Fruit fly (Drosophila melanogaster) whole organism, embryonic: Measurements from ENCODE around the gene spn-E.

Experiments
- Atf6 ChIP-seq: fragments of 200-800 bp; sonication (Bioruptor generic); IDR thresholded peaks from 2 replicates; pipeline ENCODE4 v1.3.6; 2022; ENCODE audit warnings: missing biosample characterization, missing genetic modification characterization
- CG10267 ChIP-seq: fragments of 200-800 bp; sonication (Bioruptor generic); optimal IDR thresholded peaks from 2 replicates; lab custom pipeline; 2018; ENCODE audit warnings: missing biosample characterization, mild to moderate bottlenecking, missing genetic modification characterization, moderate library complexity
- CG12391 ChIP-seq: fragments of 200-800 bp; sonication (Bioruptor generic); optimal IDR thresholded peaks from 3 replicates; lab custom pipeline; 2018; ENCODE audit warnings: missing biosample characterization, mild to moderate bottlenecking, missing genetic modification characterization, moderate library complexity
- CG12942 ChIP-seq: fragments of 200-800 bp; sonication (Bioruptor generic); optimal IDR thresholded peaks from 3 replicates; lab custom pipeline; 2016; ENCODE audit warnings: missing biosample characterization, missing genetic modification characterization
- CG15269 ChIP-seq: fragments of 200-800 bp; sonication (Bioruptor generic); optimal IDR thresholded peaks from 2 replicates; lab custom pipeline; 2018; ENCODE audit warnings: missing biosample characterization, mild to moderate bottlenecking, missing genetic modification characterization, moderate library complexity
- CG1529 ChIP-seq: fragments of 200-800 bp; sonication (Bioruptor generic); optimal IDR thresholded peaks from 3 replicates; lab custom pipeline; 2018; ENCODE audit warnings: missing biosample characterization, missing genetic modification characterization
- CG2889 ChIP-seq: fragments of 200-800 bp; sonication (Bioruptor generic); IDR thresholded peaks from 3 replicates; pipeline ENCODE4 v1.3.6; 2022; ENCODE audit warnings: missing biosample characterization, missing genetic modification characterization
- CG30431 ChIP-seq: fragments of 200-800 bp; sonication (Bioruptor generic); optimal IDR thresholded peaks from 2 replicates; lab custom pipeline; 2017; ENCODE audit warnings: missing biosample characterization, missing genetic modification characterization
- CG31388 ChIP-seq: fragments of 200-800 bp; sonication (Bioruptor generic); optimal IDR thresholded peaks from 2 replicates; lab custom pipeline; 2016; ENCODE audit warnings: missing biosample characterization, missing genetic modification characterization
- CG3163 ChIP-seq: fragments of 200-800 bp; sonication (Bioruptor generic); optimal IDR thresholded peaks from 3 replicates; lab custom pipeline; 2016; ENCODE audit warnings: missing biosample characterization, missing genetic modification characterization
- CG32532 ChIP-seq: fragments of 200-800 bp; sonication (Bioruptor generic); IDR thresholded peaks from 2 replicates; pipeline ENCODE4 v1.3.6; 2022; ENCODE audit warnings: missing biosample characterization, missing genetic modification characterization
- CG33557 ChIP-seq: fragments of 200-800 bp; sonication (Bioruptor generic); optimal IDR thresholded peaks from 2 replicates; lab custom pipeline; 2019; ENCODE audit warnings: missing biosample characterization, mild to moderate bottlenecking, missing genetic modification characterization, moderate library complexity
- CG4404 ChIP-seq: fragments of 200-800 bp; sonication (Bioruptor generic); IDR thresholded peaks from 2 replicates; pipeline ENCODE4 v1.3.6; 2022; ENCODE audit warnings: missing biosample characterization, missing genetic modification characterization
- CG6272 ChIP-seq: fragments of 200-800 bp; sonication (Bioruptor generic); IDR thresholded peaks from 2 replicates; pipeline ENCODE4 v1.3.6; 2022; ENCODE audit warnings: missing biosample characterization, missing genetic modification characterization
- CG6765 ChIP-seq: fragments of 200-800 bp; sonication (Bioruptor generic); optimal IDR thresholded peaks from 3 replicates; lab custom pipeline; 2017; ENCODE audit warnings: missing biosample characterization, mild to moderate bottlenecking, missing genetic modification characterization
- CG8924 ChIP-seq: fragments of 200-800 bp; optimal IDR thresholded peaks from 3 replicates; lab custom pipeline; 2019; ENCODE audit warnings: missing biosample characterization, mild to moderate bottlenecking, missing genetic modification characterization, moderate library complexity
- CG9727 ChIP-seq: fragments of 200-800 bp; sonication (Bioruptor generic); optimal IDR thresholded peaks from 3 replicates; lab custom pipeline; 2017; ENCODE audit warnings: missing biosample characterization, mild to moderate bottlenecking, missing genetic modification characterization
- Chrac-16 ChIP-seq: fragments of 200-800 bp; sonication (Bioruptor generic); optimal IDR thresholded peaks from 3 replicates; lab custom pipeline; 2016; ENCODE audit warnings: missing biosample characterization, missing genetic modification characterization
- Dref ChIP-seq: fragments of 200-800 bp; sonication (Bioruptor generic); IDR thresholded peaks from 2 replicates; pipeline ENCODE4 v1.3.6; 2022; ENCODE audit warnings: missing biosample characterization, missing genetic modification characterization
- Drgx ChIP-seq: fragments of 200-800 bp; sonication (Bioruptor generic); IDR thresholded peaks from 2 replicates; pipeline ENCODE4 v1.3.6; 2022; ENCODE audit warnings: missing biosample characterization, missing genetic modification characterization
- Fer1 ChIP-seq: fragments of 200-800 bp; sonication (Bioruptor generic); optimal IDR thresholded peaks from 2 replicates; lab custom pipeline; 2017; ENCODE audit warnings: missing biosample characterization, mild to moderate bottlenecking, missing genetic modification characterization
- Hr3 ChIP-seq: fragments of 200-800 bp; sonication (Bioruptor generic); optimal IDR thresholded peaks from 3 replicates; lab custom pipeline; 2016; ENCODE audit warnings: missing biosample characterization, missing genetic modification characterization
- MBD-R2 ChIP-seq: fragments of 200-800 bp; sonication (Bioruptor generic); IDR thresholded peaks from 2 replicates; pipeline ENCODE4 v1.3.6; 2022; ENCODE audit warnings: missing biosample characterization, missing genetic modification characterization
- Med ChIP-seq: fragments of 200-800 bp; sonication (Bioruptor generic); peaks from one replicate; lab custom pipeline; 2016; ENCODE audit warnings: missing biosample characterization, missing genetic modification characterization, mild to moderate bottlenecking, inconsistent platforms, moderate library complexity
- Meics ChIP-seq: fragments of 200-800 bp; sonication (Bioruptor generic); optimal IDR thresholded peaks from 2 replicates; lab custom pipeline; 2017; ENCODE audit warnings: missing biosample characterization, mild to moderate bottlenecking, missing genetic modification characterization
- Spps ChIP-seq: fragments of 200-800 bp; sonication (Bioruptor generic); optimal IDR thresholded peaks from 2 replicates; lab custom pipeline; 2018; ENCODE audit warnings: missing biosample characterization, mild to moderate bottlenecking, missing genetic modification characterization
- Stat92E ChIP-seq, 3 experiments: fragments of >200 bp in 2 of 3; fragments of 200-800 bp in 1 of 3; sonication (Bioruptor generic) in 1 of 3; optimal IDR thresholded peaks; 2 replicates each; lab custom pipeline; 2017 to 2019; ENCODE audit warnings: missing biosample characterization in 3 of 3, missing genetic modification characterization in 3 of 3, mild to moderate bottlenecking in 1 of 3, moderate library complexity in 1 of 3
- Tbp ChIP-seq: fragments of >200 bp; optimal IDR thresholded peaks from 2 replicates; lab custom pipeline; 2018; ENCODE audit warnings: missing biosample characterization, missing genetic modification characterization
- al ChIP-seq: fragments of 200-800 bp; sonication (Bioruptor generic); IDR thresholded peaks from 2 replicates; pipeline ENCODE4 v1.3.6; 2022; ENCODE audit warnings: missing biosample characterization, missing genetic modification characterization
- bbx ChIP-seq: fragments of 200-800 bp; sonication (Bioruptor generic); IDR thresholded peaks from 2 replicates; pipeline ENCODE4 v1.3.6; 2022; ENCODE audit warnings: missing biosample characterization, missing genetic modification characterization; ENCODE audit not compliant: partially characterized antibody
- dmrt11E ChIP-seq: fragments of 200-800 bp; sonication (Bioruptor generic); optimal IDR thresholded peaks from 3 replicates; lab custom pipeline; 2018; ENCODE audit warnings: missing biosample characterization, mild to moderate bottlenecking, missing genetic modification characterization, moderate library complexity
- gcm ChIP-seq: fragments of 200-800 bp; sonication (Bioruptor generic); optimal IDR thresholded peaks from 2 replicates; lab custom pipeline; 2019; ENCODE audit warnings: missing biosample characterization, mild to moderate bottlenecking, missing genetic modification characterization, moderate library complexity
- gsb ChIP-seq: fragments of 200-800 bp; sonication (Bioruptor generic); IDR thresholded peaks from 2 replicates; pipeline ENCODE4 v1.3.6; 2022; ENCODE audit warnings: missing biosample characterization, missing genetic modification characterization
- hb ChIP-seq: fragments of 200-800 bp; sonication (Bioruptor generic); IDR thresholded peaks from 3 replicates; pipeline ENCODE4 v1.3.6; 2022; ENCODE audit warnings: missing biosample characterization, missing genetic modification characterization; ENCODE audit not compliant: partially characterized antibody
- insv ChIP-seq, 2 experiments: fragments of 200-800 bp; sonication (Bioruptor generic); optimal IDR thresholded peaks; 3 replicates each; lab custom pipeline; 2016 to 2018; ENCODE audit warnings: missing biosample characterization in 2 of 2, missing genetic modification characterization in 2 of 2
- inv ChIP-seq: fragments of 200-800 bp; sonication (Bioruptor generic); IDR thresholded peaks from 2 replicates; pipeline ENCODE4 v1.3.6; 2022; ENCODE audit warnings: missing biosample characterization, missing genetic modification characterization; ENCODE audit not compliant: partially characterized antibody
- klu ChIP-seq: fragments of 200-800 bp; sonication (Bioruptor generic); IDR thresholded peaks from 2 replicates; pipeline ENCODE4 v1.3.6; 2022; ENCODE audit warnings: missing biosample characterization, missing genetic modification characterization
- luna ChIP-seq: fragments of 200-800 bp; sonication (Bioruptor generic); optimal IDR thresholded peaks from 2 replicates; lab custom pipeline; 2016; ENCODE audit warnings: missing biosample characterization, missing genetic modification characterization
- mirr ChIP-seq: fragments of 200-800 bp; sonication (Bioruptor generic); optimal IDR thresholded peaks from 3 replicates; lab custom pipeline; 2018; ENCODE audit warnings: missing biosample characterization, mild to moderate bottlenecking, missing genetic modification characterization
- nom ChIP-seq: fragments of 200-800 bp; sonication (Bioruptor generic); optimal IDR thresholded peaks from 2 replicates; lab custom pipeline; 2017; ENCODE audit warnings: missing biosample characterization, missing genetic modification characterization, mild to moderate bottlenecking, moderate library complexity, missing genetic modification reagents
- odd ChIP-seq: fragments of 200-800 bp; sonication (Bioruptor generic); optimal IDR thresholded peaks from 2 replicates; lab custom pipeline; 2017; ENCODE audit warnings: missing biosample characterization, mild to moderate bottlenecking, missing genetic modification characterization
- pnt ChIP-seq: fragments of 200-800 bp; sonication (Bioruptor generic); optimal IDR thresholded peaks from 3 replicates; lab custom pipeline; 2016; ENCODE audit warnings: missing biosample characterization, missing genetic modification characterization
- scrt ChIP-seq: fragments of 200-800 bp; sonication (Bioruptor generic); optimal IDR thresholded peaks from 2 replicates; lab custom pipeline; 2018; ENCODE audit warnings: missing biosample characterization, mild to moderate bottlenecking, missing genetic modification characterization, moderate library complexity
- tin ChIP-seq: fragments of 200-800 bp; sonication (Bioruptor generic); optimal IDR thresholded peaks from 3 replicates; lab custom pipeline; 2016; ENCODE audit warnings: missing biosample characterization, missing genetic modification characterization
- trem ChIP-seq: fragments of 200-800 bp; optimal IDR thresholded peaks from 3 replicates; lab custom pipeline; 2019; ENCODE audit warnings: missing biosample characterization, mild to moderate bottlenecking, missing genetic modification characterization, moderate library complexity
- usp ChIP-seq: fragments of >200 bp; optimal IDR thresholded peaks from 2 replicates; lab custom pipeline; 2017; ENCODE audit warnings: missing biosample characterization, missing genetic modification characterization
- wor ChIP-seq: fragments of 200-800 bp; sonication (Bioruptor generic); IDR thresholded peaks from 2 replicates; pipeline ENCODE4 v1.3.6; 2022; ENCODE audit warnings: missing biosample characterization, missing genetic modification characterization

The spn-E gene

DNA sequence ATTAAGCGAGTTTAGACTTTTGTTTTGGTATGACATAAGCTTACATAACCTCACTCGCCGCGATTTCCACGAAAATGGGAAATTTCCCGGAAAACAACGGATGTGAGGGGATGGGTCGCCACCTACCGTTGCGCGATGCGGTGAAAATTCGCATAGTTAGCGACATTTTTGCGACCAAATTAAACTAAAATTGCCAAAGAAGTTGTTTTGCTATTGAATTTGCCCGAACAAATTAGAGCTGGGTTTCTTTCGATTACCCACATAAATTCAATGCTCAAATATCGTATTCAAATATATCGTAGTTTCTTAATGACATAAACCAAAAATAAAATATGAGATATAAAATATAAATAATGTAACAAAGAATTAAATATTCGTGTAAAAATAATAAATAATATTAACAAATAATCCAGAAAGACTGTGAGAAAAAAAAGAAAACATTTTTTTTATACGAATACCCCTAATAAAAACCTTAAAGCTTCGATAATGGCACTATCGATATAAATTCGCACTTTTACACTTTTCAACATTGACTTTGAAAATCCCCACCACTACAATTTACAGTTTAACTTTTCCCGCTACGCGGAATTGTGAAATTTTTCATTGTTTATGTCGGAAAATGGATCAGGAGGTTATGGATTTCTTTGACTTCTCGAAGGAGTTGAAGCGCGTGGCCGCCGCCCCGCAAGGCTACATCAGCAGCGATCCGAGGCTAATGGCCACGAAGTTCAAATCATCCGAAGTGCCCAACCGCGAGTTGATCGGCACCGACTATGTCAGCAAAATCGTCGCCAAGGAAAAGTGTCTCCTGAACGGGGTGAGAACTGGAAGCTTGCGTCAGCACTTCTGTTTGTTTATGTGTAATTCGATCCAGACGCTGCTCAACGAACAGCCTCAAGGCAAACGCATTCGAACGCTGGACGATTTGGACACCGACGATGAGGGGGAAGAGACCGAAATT lies at the start of gene spn-E, which contains the start of gene ND-23 (continued):
- TF ChIP-seq bbx (peak; percentile 64), Drgx (GFP tag; lab: Robert Waterston, UW) (0 out of 2 replicates have a peak, but pooled peaks have one; percentile 23), CG10267 (peak; percentile 93), CG15269 (peak; percentile 45), tin (GFP tag; lab: Kevin White, UChicago) (peak; percentile 43), Meics (peak; percentile 43), CG1529 (GFP tag; lab: Kevin White, UChicago) (no peak), CG12391 (tag; lab: Kevin White, UChicago) (peak; percentile 83), wor (no peak), Stat92E (GFP tag; optimal IDR thresholded peaks at IDR 0.05; lab: Kevin White, UChicago) (no peak), CG32532 (GFP tag; lab: Robert Waterston, UW) (peak; percentile 55; the same call in 1 of the 2 replicates), CG9727 (GFP tag; lab: Kevin White, UChicago) (peak; percentile 40), CG12942 (GFP tag; lab: Kevin White, UChicago) (peak; percentile 44), insv (GFP tag; optimal IDR thresholded peaks at IDR 0.05; lab: Kevin White, UChicago) (peak in 1 of 2 experiments; percentile 1), CG4404 (GFP tag; lab: Robert Waterston, UW) (no peak), mirr (GFP tag; lab: Kevin White, UChicago) (no peak), klu (GFP tag; lab: Robert Waterston, UW) (no peak), CG30431 (GFP tag; lab: Kevin White, UChicago) (no peak), Atf6 (GFP tag; lab: Robert Waterston, UW) (peak; percentile 27; the same call in 1 of the 2 replicates)

DNA sequence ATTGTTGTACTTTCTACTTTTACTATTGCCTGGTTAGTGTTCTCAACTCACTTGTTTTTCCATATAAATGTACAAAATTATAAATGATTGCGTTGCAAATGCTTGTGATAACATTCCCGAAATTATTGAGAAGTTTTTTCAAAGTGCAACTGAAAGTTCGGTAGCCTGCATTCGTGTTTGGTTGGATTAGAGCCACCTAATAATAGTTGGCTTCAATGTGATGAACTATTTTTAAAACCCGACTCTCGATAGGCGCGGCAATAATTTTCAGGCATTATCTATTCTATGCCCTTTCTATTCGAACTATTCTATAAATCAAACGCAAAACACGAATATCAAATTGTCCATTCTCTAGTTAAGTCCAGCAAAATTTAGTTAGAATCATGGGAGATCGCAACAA lies 49.0 kb upstream of the spn-E start, which contains the start of gene Uros2:
TSS of gene Uros2 (plus strand) at position 301 of the 400 bp plus-strand sequence.
- TF ChIP-seq scrt (GFP tag; lab: Kevin White, UChicago) (no peak), Spps (tag; lab: Kevin White, UChicago) (no peak), trem (no peak), CG6272 (GFP tag; lab: Robert Waterston, UW) (no peak), wor (no peak), hb (GFP tag; lab: Robert Waterston, UW) (no peak)

DNA sequence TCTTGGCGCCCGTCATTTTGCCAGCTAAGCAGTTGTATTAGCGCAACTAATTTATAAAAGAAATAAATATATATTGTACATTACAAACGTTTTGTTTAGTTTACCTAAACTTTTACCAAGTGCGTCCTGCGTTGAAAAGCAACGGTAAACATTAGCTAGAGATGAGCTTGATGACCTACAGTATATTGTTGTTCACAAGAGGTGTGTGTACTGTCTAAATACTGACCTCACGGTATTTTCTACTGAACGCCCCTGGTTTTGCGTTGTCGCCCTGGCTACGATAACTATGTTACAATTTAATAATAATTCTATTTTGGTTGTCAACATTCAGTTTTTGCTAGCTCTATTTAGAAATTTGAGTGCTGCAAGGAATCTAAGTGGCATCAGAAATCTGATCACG lies 44.8 kb upstream of the spn-E start, which contains the start of gene Acyp2:
TSS of gene Acyp2 (plus strand) at position 262 of the 400 bp plus-strand sequence.
- TF ChIP-seq Dref (GFP tag; lab: Robert Waterston, UW) (peak; percentile 60), odd (no peak), MBD-R2 (GFP tag; lab: Robert Waterston, UW) (peak; percentile 88), CG6765 (no peak), Fer1 (no peak), gsb (GFP tag; lab: Robert Waterston, UW) (no peak), CG8924 (peak; percentile 41), usp (GFP tag; lab: Kevin White, UChicago) (no peak), inv (GFP tag; lab: Robert Waterston, UW) (peak; percentile 31; the same call in 1 of the 2 replicates), wor (no peak), nom (no peak), Hr3 (peak; percentile 10), Med (GFP tag; lab: Kevin White, UChicago) (peak; percentile 89), CG2889 (GFP tag; lab: Robert Waterston, UW) (no peak), dmrt11E (tag; lab: Kevin White, UChicago) (no peak), luna (GFP tag; lab: Kevin White, UChicago) (no peak), CG3163 (GFP tag; lab: Kevin White, UChicago) (no peak), Chrac-16 (GFP tag; lab: Kevin White, UChicago) (peak; percentile 35), Tbp (GFP tag; lab: Kevin White, UChicago) (no peak), CG31388 (no peak), al (GFP tag; lab: Robert Waterston, UW) (no peak), CG33557 (GFP tag; lab: Kevin White, UChicago) (no peak), pnt (no peak), gcm (GFP tag; lab: Kevin White, UChicago) (no peak)
